Comparison of ENCODE assay signal across 2 worm cellular contexts in genomic region chrIV:4712376-4712775, ce11.
TF ChIP-seq lines count a peak whose summit lies in the region.

Gene yars-2 (minus strand): TSS chrIV:4712624.

TF ChIP-seq in whole organism, L4 larva, 104 proteins besides CTCF, POLR2A, EP300 and RAD21 (continued from another document):
- no peak for TF ChIP-seq arid-1 (GFP tag; conservative IDR thresholded peaks at IDR 0.05; lab: Robert Waterston, UW)
- TF ChIP-seq unc-130 (GFP tag; optimal IDR thresholded peaks at IDR 0.05; lab: Kevin White, UChicago): peak; percentile 86
- peak; percentile 16 for TF ChIP-seq aha-1 (tag; lab: Kevin White, UChicago)
- no peak for TF ChIP-seq nhr-42 (GFP tag; IDR thresholded peaks at IDR 0.05; lab: Robert Waterston, UW)
- TF ChIP-seq rbr-2 (tag; optimal IDR thresholded peaks at IDR 0.05; lab: Kevin White, UChicago): peak; percentile 25
- TF ChIP-seq lsy-2 (tag; optimal IDR thresholded peaks at IDR 0.05; lab: Kevin White, UChicago): peak in 1 of 2 experiments; percentile 67
- TF ChIP-seq dpl-1 (GFP tag; optimal IDR thresholded peaks at IDR 0.05; lab: Kevin White, UChicago): no peak
- no peak for TF ChIP-seq zag-1 (tag; optimal IDR thresholded peaks at IDR 0.05; lab: Kevin White, UChicago)
- TF ChIP-seq hmg-1.1 (GFP tag; IDR thresholded peaks at IDR 0.05; lab: Robert Waterston, UW): no peak
- no peak for TF ChIP-seq attf-4 (tag; optimal IDR thresholded peaks at IDR 0.05; lab: Kevin White, UChicago)
- TF ChIP-seq hlh-30 (tag; optimal IDR thresholded peaks at IDR 0.05; lab: Kevin White, UChicago; ENCODE audit: insufficient read depth): no peak
- TF ChIP-seq jun-1 (tag; optimal IDR thresholded peaks at IDR 0.05; lab: Kevin White, UChicago): no peak

TF ChIP-seq in whole organism, late embryonic, 69 proteins besides CTCF, POLR2A, EP300 and RAD21 (continued from another document):
- no peak for TF ChIP-seq nhr-232 (tag; optimal IDR thresholded peaks at IDR 0.05; lab: Kevin White, UChicago)
- no peak for TF ChIP-seq nfya-1 (tag; optimal IDR thresholded peaks at IDR 0.05; lab: Kevin White, UChicago)
- no peak for TF ChIP-seq hlh-13 (GFP tag; optimal IDR thresholded peaks at IDR 0.05; lab: Kevin White, UChicago)
- TF ChIP-seq ceh-31 (tag; optimal IDR thresholded peaks at IDR 0.05; lab: Kevin White, UChicago): peak; percentile 74
- peak; percentile 13 for TF ChIP-seq hlh-8 (tag; optimal IDR thresholded peaks at IDR 0.05; lab: Kevin White, UChicago)
